Fruit fly (Drosophila melanogaster) whole organism, embryonic: Measurements from ENCODE around the gene ci.

ENCODE experiments used
- Abd-B ChIP-seq: fragments of 200-800 bp; sonication (Bioruptor generic); optimal IDR thresholded peaks from 2 replicates; lab custom pipeline; 2018; ENCODE audit warnings: missing biosample characterization, mild to moderate bottlenecking, missing genetic modification characterization, moderate library complexity
- Adf1 ChIP-seq: fragments of 200-800 bp; sonication (Bioruptor generic); IDR thresholded peaks from 2 replicates; pipeline ENCODE4 v1.3.6; 2022; ENCODE audit warnings: missing biosample characterization, missing genetic modification characterization
- Bdp1 ChIP-seq: fragments of 200-800 bp; sonication (Bioruptor generic); optimal IDR thresholded peaks from 3 replicates; lab custom pipeline; 2016; ENCODE audit warnings: missing biosample characterization, missing genetic modification characterization
- CG11093 ChIP-seq: fragments of 200-800 bp; sonication (Bioruptor generic); IDR thresholded peaks from 3 replicates; pipeline ENCODE4 v1.3.6; 2022; ENCODE audit warnings: missing biosample characterization, missing genetic modification characterization
- CG11456 ChIP-seq: fragments of 200-800 bp; sonication (Bioruptor generic); IDR thresholded peaks from 3 replicates; pipeline ENCODE4 v1.3.6; 2022; ENCODE audit warnings: missing biosample characterization, missing genetic modification characterization
- CG12236 ChIP-seq: fragments of 200-800 bp; sonication (Bioruptor generic); optimal IDR thresholded peaks from 2 replicates; lab custom pipeline; 2016; ENCODE audit warnings: missing biosample characterization, missing genetic modification characterization
- CG12299 ChIP-seq: fragments of 200-800 bp; sonication (Bioruptor generic); optimal IDR thresholded peaks from 2 replicates; lab custom pipeline; 2018; ENCODE audit warnings: missing biosample characterization, mild to moderate bottlenecking, missing genetic modification characterization
- CG14860 ChIP-seq: fragments of 200-800 bp; sonication (Bioruptor generic); IDR thresholded peaks from 3 replicates; pipeline ENCODE4 v1.3.6; 2022; ENCODE audit warnings: missing biosample characterization, missing genetic modification characterization; ENCODE audit not compliant: partially characterized antibody
- CG15011 ChIP-seq: fragments of 200-800 bp; sonication (Bioruptor generic); optimal IDR thresholded peaks from 3 replicates; lab custom pipeline; 2018; ENCODE audit warnings: missing biosample characterization, mild to moderate bottlenecking, missing genetic modification characterization
- CG15269 ChIP-seq: fragments of 200-800 bp; sonication (Bioruptor generic); optimal IDR thresholded peaks from 2 replicates; lab custom pipeline; 2018; ENCODE audit warnings: missing biosample characterization, mild to moderate bottlenecking, missing genetic modification characterization, moderate library complexity
- CG1602 ChIP-seq: fragments of 200-800 bp; sonication (Bioruptor generic); optimal IDR thresholded peaks from 3 replicates; lab custom pipeline; 2016; ENCODE audit warnings: missing biosample characterization, missing genetic modification characterization
- CG16779 ChIP-seq: fragments of 200-800 bp; sonication (Bioruptor generic); IDR thresholded peaks from 2 replicates; pipeline ENCODE4 v1.3.6; 2022; ENCODE audit warnings: missing biosample characterization, missing genetic modification characterization
- CG16815 ChIP-seq: fragments of 200-800 bp; sonication (Bioruptor generic); optimal IDR thresholded peaks from 3 replicates; lab custom pipeline; 2017; ENCODE audit warnings: missing biosample characterization, mild to moderate bottlenecking, missing genetic modification characterization
- CG1792 ChIP-seq: fragments of 200-800 bp; sonication (Bioruptor generic); optimal IDR thresholded peaks from 2 replicates; lab custom pipeline; 2016; ENCODE audit warnings: missing biosample characterization, missing genetic modification characterization
- CG2875 ChIP-seq: fragments of 200-800 bp; sonication (Bioruptor generic); optimal IDR thresholded peaks from 2 replicates; lab custom pipeline; 2017; ENCODE audit warnings: missing biosample characterization, mild to moderate bottlenecking, missing genetic modification characterization, missing genetic modification reagents
- CG31388 ChIP-seq: fragments of 200-800 bp; sonication (Bioruptor generic); optimal IDR thresholded peaks from 2 replicates; lab custom pipeline; 2016; ENCODE audit warnings: missing biosample characterization, missing genetic modification characterization
- CG3407 ChIP-seq: fragments of 200-800 bp; sonication (Bioruptor generic); optimal IDR thresholded peaks from 2 replicates; lab custom pipeline; 2018; ENCODE audit warnings: missing biosample characterization, mild to moderate bottlenecking, missing genetic modification characterization
- CG4424 ChIP-seq: fragments of 200-800 bp; sonication (Bioruptor generic); optimal IDR thresholded peaks from 3 replicates; lab custom pipeline; 2016; ENCODE audit warnings: missing biosample characterization, missing genetic modification characterization
- CG7372 ChIP-seq: fragments of 200-800 bp; sonication (Bioruptor generic); IDR thresholded peaks from 2 replicates; pipeline ENCODE4 v1.3.6; 2022; ENCODE audit warnings: missing biosample characterization, missing genetic modification characterization
- CG7556 ChIP-seq: fragments of 200-800 bp; sonication (Bioruptor generic); optimal IDR thresholded peaks from 2 replicates; lab custom pipeline; 2017; ENCODE audit warnings: missing biosample characterization, mild to moderate bottlenecking, missing genetic modification characterization
- CG9609 ChIP-seq: fragments of 200-800 bp; sonication (Bioruptor generic); optimal IDR thresholded peaks from 3 replicates; lab custom pipeline; 2016; ENCODE audit warnings: missing biosample characterization, missing genetic modification characterization
- CG9876 ChIP-seq: fragments of 200-800 bp; sonication (Bioruptor generic); optimal IDR thresholded peaks from 2 replicates; lab custom pipeline; 2016; ENCODE audit warnings: missing biosample characterization, missing genetic modification characterization
- CkIIα-i1 ChIP-seq: fragments of 200-800 bp; sonication (Bioruptor generic); IDR thresholded peaks from 2 replicates; pipeline ENCODE4 v1.3.6; 2022; ENCODE audit warnings: missing biosample characterization, missing genetic modification characterization
- HLH54F ChIP-seq: fragments of 200-800 bp; sonication (Bioruptor generic); optimal IDR thresholded peaks from 3 replicates; lab custom pipeline; 2016; ENCODE audit warnings: missing biosample characterization, missing genetic modification characterization
- Hey ChIP-seq: fragments of 200-800 bp; sonication (Bioruptor generic); optimal IDR thresholded peaks from 3 replicates; lab custom pipeline; 2018; ENCODE audit warnings: missing biosample characterization, mild to moderate bottlenecking, missing genetic modification characterization
- Jarid2 ChIP-seq: fragments of 200-800 bp; sonication (Bioruptor generic); optimal IDR thresholded peaks from 3 replicates; lab custom pipeline; 2017; ENCODE audit warnings: mild to moderate bottlenecking, missing biosample characterization, missing genetic modification reagents, missing genetic modification characterization
- MESR4 ChIP-seq: fragments of 200-800 bp; sonication (Bioruptor generic); optimal IDR thresholded peaks from 2 replicates; lab custom pipeline; 2018; ENCODE audit warnings: missing biosample characterization, mild to moderate bottlenecking, missing genetic modification characterization, moderate library complexity
- Pdp1 ChIP-seq, 2 experiments: fragments of 200-800 bp; sonication (Bioruptor generic); optimal IDR thresholded peaks; 3 replicates each; lab custom pipeline; 2016; ENCODE audit warnings: missing biosample characterization in 2 of 2, missing genetic modification characterization in 2 of 2, mild to moderate bottlenecking in 1 of 2, moderate library complexity in 1 of 2
- Rfx ChIP-seq: fragments of 200-800 bp; sonication (Bioruptor generic); IDR thresholded peaks from 2 replicates; pipeline ENCODE4 v1.3.6; 2022; ENCODE audit warnings: missing biosample characterization, missing genetic modification characterization
- Stat92E ChIP-seq, 3 experiments: fragments of >200 bp in 2 of 3; fragments of 200-800 bp in 1 of 3; sonication (Bioruptor generic) in 1 of 3; optimal IDR thresholded peaks; 2 replicates each; lab custom pipeline; 2017 to 2019; ENCODE audit warnings: missing biosample characterization in 3 of 3, missing genetic modification characterization in 3 of 3, mild to moderate bottlenecking in 1 of 3, moderate library complexity in 1 of 3
- TFAM ChIP-seq: fragments of 200-800 bp; sonication (Bioruptor generic); optimal IDR thresholded peaks from 2 replicates; lab custom pipeline; 2017; ENCODE audit warnings: missing biosample characterization, missing genetic modification characterization, inconsistent platforms
- Tbp ChIP-seq: fragments of >200 bp; optimal IDR thresholded peaks from 2 replicates; lab custom pipeline; 2018; ENCODE audit warnings: missing biosample characterization, missing genetic modification characterization
- ash1 ChIP-seq: fragments of 200-800 bp; sonication (Bioruptor generic); optimal IDR thresholded peaks from 2 replicates; lab custom pipeline; 2018; ENCODE audit warnings: missing biosample characterization, mild to moderate bottlenecking, missing genetic modification characterization
- ci ChIP-seq: fragments of 200-800 bp; sonication (Bioruptor generic); IDR thresholded peaks from 3 replicates; pipeline ENCODE4 v1.3.6; 2022; ENCODE audit warnings: missing biosample characterization, missing genetic modification characterization
- crol ChIP-seq: fragments of 200-800 bp; sonication (Bioruptor generic); IDR thresholded peaks from 2 replicates; pipeline ENCODE4 v1.3.6; 2022; ENCODE audit warnings: missing biosample characterization, missing genetic modification characterization
- dan ChIP-seq: fragments of 200-800 bp; sonication (Bioruptor generic); IDR thresholded peaks from 2 replicates; pipeline ENCODE4 v1.3.6; 2022; ENCODE audit warnings: missing biosample characterization, missing genetic modification characterization
- dysf ChIP-seq: fragments of 200-800 bp; sonication (Bioruptor generic); IDR thresholded peaks from 3 replicates; pipeline ENCODE4 v1.3.6; 2022; ENCODE audit warnings: missing biosample characterization, missing genetic modification characterization
- eve ChIP-seq, 2 experiments: fragments of >200 bp; optimal IDR thresholded peaks; 2 replicates each; lab custom pipeline; 2017; ENCODE audit warnings: missing biosample characterization in 2 of 2, missing genetic modification characterization in 2 of 2
- ham ChIP-seq: fragments of 200-800 bp; sonication (Bioruptor generic); IDR thresholded peaks from 2 replicates; pipeline ENCODE4 v1.3.6; 2022; ENCODE audit warnings: missing biosample characterization, missing genetic modification characterization
- inv ChIP-seq: fragments of 200-800 bp; sonication (Bioruptor generic); IDR thresholded peaks from 2 replicates; pipeline ENCODE4 v1.3.6; 2022; ENCODE audit warnings: missing biosample characterization, missing genetic modification characterization; ENCODE audit not compliant: partially characterized antibody
- jing ChIP-seq: fragments of 200-800 bp; sonication (Bioruptor generic); optimal IDR thresholded peaks from 2 replicates; lab custom pipeline; 2018; ENCODE audit warnings: missing biosample characterization, mild to moderate bottlenecking, missing genetic modification characterization
- jumu ChIP-seq: fragments of 200-800 bp; sonication (Bioruptor generic); optimal IDR thresholded peaks from 3 replicates; lab custom pipeline; 2016; ENCODE audit warnings: missing biosample characterization, missing genetic modification characterization
- ken ChIP-seq: fragments of 200-800 bp; sonication (Bioruptor generic); IDR thresholded peaks from 3 replicates; pipeline ENCODE4 v1.3.6; 2022; ENCODE audit warnings: missing biosample characterization, missing genetic modification characterization
- mld ChIP-seq: fragments of 200-800 bp; sonication (Bioruptor generic); IDR thresholded peaks from 3 replicates; pipeline ENCODE4 v1.3.6; 2022; ENCODE audit warnings: missing biosample characterization, missing genetic modification characterization; ENCODE audit not compliant: partially characterized antibody
- onecut ChIP-seq: fragments of 200-800 bp; sonication (Bioruptor generic); IDR thresholded peaks from 2 replicates; pipeline ENCODE4 v1.3.6; 2022; ENCODE audit warnings: missing biosample characterization, missing genetic modification characterization
- org-1 ChIP-seq: fragments of 200-800 bp; sonication (Bioruptor generic); optimal IDR thresholded peaks from 2 replicates; lab custom pipeline; 2017; ENCODE audit warnings: missing biosample characterization, missing genetic modification characterization
- p53 ChIP-seq: fragments of 200-800 bp; sonication (Bioruptor generic); optimal IDR thresholded peaks from 2 replicates; lab custom pipeline; 2016; ENCODE audit warnings: missing biosample characterization, missing genetic modification characterization
- sens-2 ChIP-seq: fragments of 200-800 bp; sonication (Bioruptor generic); IDR thresholded peaks from 2 replicates; pipeline ENCODE4 v1.3.6; 2022; ENCODE audit warnings: missing biosample characterization, missing genetic modification characterization
- unc-4 ChIP-seq: fragments of 200-800 bp; sonication (Bioruptor generic); IDR thresholded peaks from 2 replicates; pipeline ENCODE4 v1.3.6; 2022; ENCODE audit warnings: missing biosample characterization, missing genetic modification characterization; ENCODE audit not compliant: partially characterized antibody
- zfh1 ChIP-seq: fragments of 200-800 bp; sonication (Bioruptor generic); IDR thresholded peaks from 3 replicates; pipeline ENCODE4 v1.3.6; 2022; ENCODE audit warnings: missing biosample characterization, missing genetic modification characterization

The ci gene

DNA sequence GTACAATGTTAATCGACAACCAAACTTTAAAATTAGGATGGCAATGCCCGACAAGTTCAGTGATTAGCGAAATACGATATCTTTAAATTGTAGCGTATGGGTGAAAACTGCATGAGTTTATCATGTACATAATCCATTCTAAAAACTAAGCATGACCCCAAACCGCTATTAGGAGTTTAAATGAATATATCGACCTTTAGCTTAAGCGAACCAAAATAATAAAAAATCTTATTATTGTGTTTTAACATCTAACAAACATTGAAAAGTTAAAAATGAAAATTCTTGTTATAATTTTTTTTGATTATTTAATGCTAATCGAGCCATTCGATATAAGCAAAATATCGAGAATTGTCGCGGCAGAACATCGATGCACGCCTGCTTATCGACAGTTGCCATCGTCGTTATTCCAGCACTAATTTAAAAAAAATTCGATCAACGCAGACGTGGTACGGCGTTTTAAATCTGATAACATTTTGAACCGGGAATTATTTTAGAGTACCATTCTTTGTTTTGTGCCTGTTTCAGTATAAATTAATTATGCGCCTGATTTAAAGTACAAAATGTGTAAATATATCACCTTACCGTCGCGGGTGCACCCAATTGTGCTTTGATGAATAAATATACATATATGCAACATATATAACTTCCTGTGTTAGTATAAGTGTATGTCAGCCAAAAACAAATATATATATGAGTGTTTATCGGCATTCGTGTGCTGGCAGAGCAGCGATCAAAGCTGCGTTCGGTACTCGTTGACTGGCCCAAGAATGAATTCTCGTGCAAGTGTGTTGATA lies 12.3 kb upstream of the ci start, which contains the start of gene pan (continued):
- TF ChIP-seq ash1 (GFP tag; lab: Kevin White, UChicago) (peak; percentile 20), mld (no peak; the same call in 1 of the 3 replicates), CG4424 (GFP tag; lab: Kevin White, UChicago) (peak; percentile 22), CG15269 (tag; lab: Kevin White, UChicago) (no peak), eve (GFP tag; optimal IDR thresholded peaks at IDR 0.05; lab: Kevin White, UChicago) (peak in 1 of 2 experiments; percentile 56), Adf1 (GFP tag; lab: Robert Waterston, UW) (peak; percentile 27; the same call in 1 of the 2 replicates), crol (GFP tag; lab: Robert Waterston, UW) (no peak), sens-2 (GFP tag; lab: Robert Waterston, UW) (no peak), p53 (GFP tag; lab: Kevin White, UChicago) (no peak), onecut (GFP tag; lab: Robert Waterston, UW) (no peak), CG7556 (GFP tag; lab: Kevin White, UChicago) (no peak), CG15011 (no peak), zfh1 (no peak), CG16815 (GFP tag; lab: Kevin White, UChicago) (no peak), CkIIα-i1 (no peak), jing (no peak), CG9609 (GFP tag; lab: Kevin White, UChicago) (no peak), Pdp1 (GFP tag; optimal IDR thresholded peaks at IDR 0.05; lab: Kevin White, UChicago) (peak in 1 of 2 experiments; percentile 66), TFAM (no peak), Jarid2 (GFP tag; lab: Kevin White, UChicago) (no peak), CG11456 (GFP tag; lab: Robert Waterston, UW) (no peak), CG11093 (no peak), Stat92E (GFP tag; optimal IDR thresholded peaks at IDR 0.05; lab: Kevin White, UChicago) (peak in 1 of 3 experiments; percentile 52), CG1602 (no peak), CG14860 (GFP tag; lab: Robert Waterston, UW) (peak; percentile 96), CG31388 (GFP tag; lab: Kevin White, UChicago) (no peak), CG12236 (GFP tag; lab: Kevin White, UChicago) (no peak), CG2875 (GFP tag; lab: Kevin White, UChicago) (no peak), CG16779 (GFP tag; lab: Robert Waterston, UW) (no peak), CG12299 (peak; percentile 4), Tbp (GFP tag; lab: Kevin White, UChicago) (no peak), Bdp1 (GFP tag; lab: Kevin White, UChicago) (no peak), dysf (no peak), Rfx (GFP tag; lab: Robert Waterston, UW) (no peak), Abd-B (no peak), inv (GFP tag; lab: Robert Waterston, UW) (peak; percentile 64), jumu (GFP tag; lab: Kevin White, UChicago) (no peak), CG7372 (GFP tag; lab: Robert Waterston, UW) (no peak), ci (no peak), ham (no peak), ken (GFP tag; lab: Robert Waterston, UW) (no peak), unc-4 (GFP tag; lab: Robert Waterston, UW) (peak; percentile 82), CG9876 (GFP tag; lab: Kevin White, UChicago) (no peak), CG3407 (GFP tag; lab: Kevin White, UChicago) (no peak), CG1792 (no peak), Hey (no peak), dan (GFP tag; lab: Robert Waterston, UW) (no peak), HLH54F (GFP tag; lab: Kevin White, UChicago) (no peak), MESR4 (GFP tag; lab: Kevin White, UChicago) (peak; percentile 90), org-1 (GFP tag; lab: Kevin White, UChicago) (no peak)
